Worm (Caenorhabditis elegans) whole organism, L4 larva: ENCODE data around the gene tmem-138.

Experiments
- F26F4.8 ChIP-seq: fragments of 200-800 bp; sonication (Bioruptor generic); conservative IDR thresholded peaks from 2 replicates; pipeline ENCODE4 v1.3.6; 2022; ENCODE audit warnings: missing genetic modification characterization, missing compliant biosample characterization
- F37D6.2 ChIP-seq: sonication (generic microtip); optimal IDR thresholded peaks from 2 replicates; lab custom pipeline; 2016; ENCODE audit warnings: mild to moderate bottlenecking, missing genetic modification characterization, missing compliant biosample characterization
- R02D3.7 ChIP-seq: fragments of 150-350 bp; sonication (generic microtip); optimal IDR thresholded peaks from 3 replicates; lab custom pipeline; 2014; ENCODE audit warnings: missing biosample characterization, missing genetic modification characterization
- Y5F2A.4 ChIP-seq: fragments of 200-800 bp; sonication (Bioruptor generic); optimal IDR thresholded peaks from 2 replicates; lab custom pipeline; 2018; ENCODE audit warnings: mild to moderate bottlenecking, missing genetic modification characterization, missing compliant biosample characterization
- ZK546.5 ChIP-seq, 2 experiments: sonication (generic microtip); optimal IDR thresholded peaks; 2 replicates each; lab custom pipeline; 2017; ENCODE audit warnings: missing biosample characterization in 2 of 2, missing genetic modification characterization in 2 of 2
- aha-1 ChIP-seq: fragments of 150-350 bp; peaks from one replicate; lab custom pipeline; 2014; ENCODE audit warnings: missing biosample characterization, missing genetic modification characterization
- attf-4 ChIP-seq: sonication (generic microtip); optimal IDR thresholded peaks from 3 replicates; lab custom pipeline; 2017; ENCODE audit warnings: missing biosample characterization, missing genetic modification characterization
- ceh-32 ChIP-seq: sonication (generic microtip); optimal IDR thresholded peaks from 2 replicates; lab custom pipeline; 2016; ENCODE audit warnings: mild to moderate bottlenecking, missing genetic modification characterization, missing compliant biosample characterization; ENCODE audit not compliant: poor library complexity
- ceh-62 ChIP-seq: sonication (generic microtip); optimal IDR thresholded peaks from 2 replicates; lab custom pipeline; 2017; ENCODE audit warnings: missing biosample characterization, missing genetic modification characterization
- daf-16 ChIP-seq, 3 experiments: sonication (generic microtip); optimal IDR thresholded peaks; 2 replicates each; lab custom pipeline; 2016 to 2017; ENCODE audit warnings: missing genetic modification characterization in 3 of 3, missing genetic modification reagents in 3 of 3, mild to moderate bottlenecking in 2 of 3, missing compliant biosample characterization in 2 of 3, missing biosample characterization in 1 of 3, moderate library complexity in 1 of 3
- dmd-6 ChIP-seq: fragments of 200-800 bp; sonication (Bioruptor generic); IDR thresholded peaks from 2 replicates; pipeline ENCODE4 v1.3.6; 2022; ENCODE audit warnings: missing genetic modification reagents, missing genetic modification characterization, missing compliant biosample characterization
- duxl-1 ChIP-seq: sonication (generic microtip); optimal IDR thresholded peaks from 2 replicates; lab custom pipeline; 2016; ENCODE audit warnings: mild to moderate bottlenecking, missing genetic modification characterization, moderate library complexity, missing compliant biosample characterization; ENCODE audit not compliant: poor library complexity
- dve-1 ChIP-seq: sonication (generic microtip); optimal IDR thresholded peaks from 2 replicates; lab custom pipeline; 2017; ENCODE audit warnings: antibody characterized with exemption, mild to moderate bottlenecking, missing genetic modification characterization, missing compliant biosample characterization; ENCODE audit not compliant: insufficient read depth
- egl-27 ChIP-seq: sonication (generic microtip); optimal IDR thresholded peaks from 3 replicates; lab custom pipeline; 2017; ENCODE audit warnings: missing biosample characterization, missing genetic modification reagents, missing genetic modification characterization
- egl-43 ChIP-seq: fragments of 200-800 bp; sonication (Bioruptor generic); IDR thresholded peaks from 2 replicates; pipeline ENCODE4 v1.3.6; 2022; ENCODE audit warnings: missing genetic modification reagents, missing genetic modification characterization, missing compliant biosample characterization
- fkh-10 ChIP-seq: fragments of 150-350 bp; optimal IDR thresholded peaks from 2 replicates; lab custom pipeline; 2014; ENCODE audit warnings: missing biosample characterization, missing genetic modification reagents, missing genetic modification characterization
- hlh-11 ChIP-seq: fragments of 200-800 bp; sonication (Bioruptor generic); optimal IDR thresholded peaks from 2 replicates; lab custom pipeline; 2018; ENCODE audit warnings: mild to moderate bottlenecking, missing genetic modification characterization, missing compliant biosample characterization
- hlh-30 ChIP-seq: sonication (generic microtip); optimal IDR thresholded peaks from 2 replicates; lab custom pipeline; 2017; ENCODE audit warnings: antibody characterized with exemption, mild to moderate bottlenecking, missing genetic modification characterization, missing compliant biosample characterization; ENCODE audit not compliant: insufficient read depth
- hmg-1.1 ChIP-seq: fragments of 200-800 bp; sonication (Bioruptor generic); IDR thresholded peaks from 2 replicates; pipeline ENCODE4 v1.3.6; 2022; ENCODE audit warnings: missing genetic modification reagents, missing genetic modification characterization, missing compliant biosample characterization
- lin-39 ChIP-seq: fragments of 150-350 bp; optimal IDR thresholded peaks from 2 replicates; lab custom pipeline; 2014; ENCODE audit warnings: missing biosample characterization, missing genetic modification reagents, missing genetic modification characterization
- lir-3 ChIP-seq: sonication (generic microtip); optimal IDR thresholded peaks from 2 replicates; lab custom pipeline; 2016; ENCODE audit warnings: mild to moderate bottlenecking, missing genetic modification characterization, missing compliant biosample characterization
- lsy-2 ChIP-seq, 2 experiments: fragments of 150-350 bp in 1 of 2; sonication (generic microtip) in 1 of 2; optimal IDR thresholded peaks; 2 replicates each; lab custom pipeline; 2014 to 2017; ENCODE audit warnings: missing biosample characterization in 2 of 2, missing genetic modification characterization in 2 of 2
- mep-1 ChIP-seq: fragments of 150-350 bp; sonication (generic microtip); optimal IDR thresholded peaks from 3 replicates; lab custom pipeline; 2014; ENCODE audit warnings: missing biosample characterization, missing genetic modification characterization
- mes-2 ChIP-seq: sonication (generic microtip); optimal IDR thresholded peaks from 2 replicates; lab custom pipeline; 2016; ENCODE audit warnings: missing genotype, mild to moderate bottlenecking, missing genetic modification characterization, missing compliant biosample characterization; ENCODE audit not compliant: poor library complexity, severe bottlenecking
- mxl-3 ChIP-seq: fragments of 200-800 bp; sonication (Bioruptor generic); optimal IDR thresholded peaks from 2 replicates; lab custom pipeline; 2018; ENCODE audit warnings: mild to moderate bottlenecking, missing genetic modification characterization, missing compliant biosample characterization
- nhr-10 ChIP-seq: fragments of 150-350 bp; optimal IDR thresholded peaks from 2 replicates; lab custom pipeline; 2014; ENCODE audit warnings: missing biosample characterization, missing genetic modification characterization
- nhr-102 ChIP-seq: sonication (generic microtip); optimal IDR thresholded peaks from 2 replicates; lab custom pipeline; 2016; ENCODE audit warnings: mild to moderate bottlenecking, missing genetic modification characterization, moderate library complexity, missing compliant biosample characterization
- nhr-111 ChIP-seq: fragments of 200-800 bp; sonication (Bioruptor generic); optimal IDR thresholded peaks from 2 replicates; lab custom pipeline; 2018; ENCODE audit warnings: mild to moderate bottlenecking, missing genetic modification characterization, missing compliant biosample characterization
- nhr-28 ChIP-seq: fragments of 150-350 bp; optimal IDR thresholded peaks from 2 replicates; lab custom pipeline; 2014; ENCODE audit warnings: missing biosample characterization, missing genetic modification characterization
- nhr-42 ChIP-seq: fragments of 200-800 bp; sonication (Bioruptor generic); IDR thresholded peaks from 2 replicates; pipeline ENCODE4 v1.3.6; 2022; ENCODE audit warnings: missing genetic modification characterization, missing compliant biosample characterization
- nhr-76 ChIP-seq: fragments of 150-350 bp; optimal IDR thresholded peaks from 2 replicates; lab custom pipeline; 2014; ENCODE audit warnings: missing biosample characterization, missing genetic modification characterization
- nhr-77 ChIP-seq: fragments of 150-350 bp; optimal IDR thresholded peaks from 2 replicates; lab custom pipeline; 2014; ENCODE audit warnings: missing biosample characterization, missing genetic modification characterization
- pha-4 ChIP-seq, 2 experiments: fragments of 150-350 bp in 1 of 2; fragments of 200-800 bp in 1 of 2; sonication (Bioruptor generic) in 1 of 2; IDR thresholded peaks in 1 of 2; optimal IDR thresholded peaks in 1 of 2; 2 replicates each; pipeline versions ENCODE4 v1.3.6 to Lab custom; 2014 to 2022; ENCODE audit warnings: missing genetic modification characterization in 2 of 2, missing genetic modification reagents in 2 of 2, missing biosample characterization in 1 of 2, missing compliant biosample characterization in 1 of 2
- php-3 ChIP-seq: fragments of 200-800 bp; sonication (Bioruptor generic); IDR thresholded peaks from 2 replicates; pipeline ENCODE4 v1.3.6; 2022; ENCODE audit warnings: missing genetic modification reagents, missing genetic modification characterization, missing compliant biosample characterization
- pqm-1 ChIP-seq: sonication (generic microtip); optimal IDR thresholded peaks from 2 replicates; lab custom pipeline; 2017; ENCODE audit warnings: missing biosample characterization, missing genetic modification characterization
- sdz-12 ChIP-seq: fragments of 200-800 bp; sonication (Bioruptor generic); optimal IDR thresholded peaks from 2 replicates; lab custom pipeline; 2018; ENCODE audit warnings: mild to moderate bottlenecking, missing genetic modification characterization, missing compliant biosample characterization
- set-16 ChIP-seq: fragments of 200-800 bp; sonication (Bioruptor generic); IDR thresholded peaks from 2 replicates; pipeline ENCODE4 v1.3.6; 2022; ENCODE audit warnings: missing genetic modification reagents, missing genetic modification characterization, missing compliant biosample characterization
- spr-1 ChIP-seq: sonication (generic microtip); optimal IDR thresholded peaks from 2 replicates; lab custom pipeline; 2016; ENCODE audit warnings: mild to moderate bottlenecking, missing genetic modification characterization, missing compliant biosample characterization
- tag-97 ChIP-seq: fragments of 200-800 bp; sonication (Bioruptor generic); IDR thresholded peaks from 2 replicates; pipeline ENCODE4 v1.3.6; 2022; ENCODE audit warnings: missing genetic modification characterization, missing compliant biosample characterization
- unc-62 ChIP-seq, 3 experiments: fragments of 150-350 bp in 1 of 3; sonication (generic microtip); optimal IDR thresholded peaks in 2 of 3; peaks in 1 of 3; 1 replicate in 1 of 3; 2 replicates in 2 of 3; lab custom pipeline; 2014 to 2017; ENCODE audit warnings: missing biosample characterization in 3 of 3, missing genetic modification characterization in 3 of 3, missing genetic modification reagents in 3 of 3, missing genotype in 1 of 3
- zfp-2 ChIP-seq: sonication (generic microtip); optimal IDR thresholded peaks from 2 replicates; lab custom pipeline; 2016; ENCODE audit warnings: mild to moderate bottlenecking, missing genetic modification characterization, missing compliant biosample characterization
- zfp-3 ChIP-seq: fragments of 200-800 bp; sonication (Bioruptor generic); conservative IDR thresholded peaks from 2 replicates; pipeline ENCODE4 v1.3.6; 2022; ENCODE audit warnings: missing genetic modification reagents, missing genetic modification characterization, missing compliant biosample characterization
- zip-11 ChIP-seq: fragments of 200-800 bp; sonication (Bioruptor generic); IDR thresholded peaks from 2 replicates; pipeline ENCODE4 v1.3.6; 2022; ENCODE audit warnings: missing genetic modification characterization, missing compliant biosample characterization
- ztf-11 ChIP-seq: fragments of 150-350 bp; optimal IDR thresholded peaks from 2 replicates; lab custom pipeline; 2014; ENCODE audit warnings: missing biosample characterization, missing genetic modification characterization
- ztf-7 ChIP-seq: fragments of 150-350 bp; optimal IDR thresholded peaks from 2 replicates; lab custom pipeline; 2014; ENCODE audit warnings: missing biosample characterization, missing genetic modification characterization

Gene tmem-138

ce11 chrII:8126132-8126531 lies 31.0 kb upstream of the tmem-138 start (continued):
- TF ChIP-seq ceh-32 (no peak), nhr-42 (GFP tag; lab: Robert Waterston, UW) (no peak), tag-97 (no peak), lin-39 (tag; lab: Kevin White, UChicago) (no peak), pqm-1 (tag; lab: Kevin White, UChicago) (no peak), ztf-7 (tag; lab: Kevin White, UChicago) (no peak), ZK546.5 (tag; optimal IDR thresholded peaks at IDR 0.05; lab: Kevin White, UChicago) (no peak), sdz-12 (GFP tag; lab: Kevin White, UChicago) (no peak), mes-2 (tag; lab: Kevin White, UChicago) (peak; percentile 60), hmg-1.1 (peak; percentile 76)

- TF ChIP-seq aha-1 (peak; percentile 82), F37D6.2 (tag; lab: Kevin White, UChicago) (no peak), daf-16 (GFP tag; optimal IDR thresholded peaks at IDR 0.05; lab: Kevin White, UChicago) (no peak), daf-16 (tag; optimal IDR thresholded peaks at IDR 0.05; lab: Kevin White, UChicago) (peak; percentile 5), fkh-10 (GFP tag; lab: Kevin White, UChicago) (no peak), nhr-77 (tag; lab: Kevin White, UChicago) (no peak)
These were observed 30.5 kb upstream of the tmem-138 start for ce11 chrII:8126617-8127016.

ce11 chrII:8127290-8127689 lies 29.8 kb upstream of the tmem-138 start:
- TF ChIP-seq mes-2 (tag; lab: Kevin White, UChicago) (peak; percentile 54), duxl-1 (tag; lab: Kevin White, UChicago) (peak; percentile 22), nhr-28 (tag; lab: Kevin White, UChicago) (peak; percentile 96), spr-1 (tag; lab: Kevin White, UChicago) (no peak), hlh-11 (peak; percentile 77), egl-27 (no peak), mep-1 (tag; lab: Kevin White, UChicago) (peak; percentile 29), nhr-102 (tag; lab: Kevin White, UChicago) (peak; percentile 5), pqm-1 (tag; lab: Kevin White, UChicago) (peak; percentile 97), zfp-3 (GFP tag; lab: Robert Waterston, UW) (no peak), nhr-10 (peak; percentile 4), dmd-6 (GFP tag; lab: Robert Waterston, UW) (peak; percentile 72), php-3 (GFP tag; lab: Robert Waterston, UW) (peak; percentile 23; the same call in 1 of the 2 replicates), mxl-3 (GFP tag; lab: Kevin White, UChicago) (peak; percentile 73), nhr-77 (tag; lab: Kevin White, UChicago) (peak; percentile 57), egl-43 (GFP tag; lab: Robert Waterston, UW) (no peak), hlh-30 (tag; lab: Kevin White, UChicago) (peak; percentile 3), R02D3.7 (tag; lab: Kevin White, UChicago) (no peak), dve-1 (tag; lab: Kevin White, UChicago) (peak; percentile 50), daf-16 (GFP tag; optimal IDR thresholded peaks at IDR 0.05; lab: Kevin White, UChicago) (no peak), daf-16 (tag; optimal IDR thresholded peaks at IDR 0.05; lab: Kevin White, UChicago) (peak; percentile 84), zip-11 (GFP tag; lab: Robert Waterston, UW) (no peak), set-16 (GFP tag; lab: Robert Waterston, UW) (no peak), nhr-76 (no peak), lsy-2 (tag; optimal IDR thresholded peaks at IDR 0.05; lab: Kevin White, UChicago) (peak in 1 of 2 experiments; percentile 30)

- TF ChIP-seq Y5F2A.4 (GFP tag; lab: Kevin White, UChicago), result no peak
- no peak for TF ChIP-seq set-16 (GFP tag; lab: Robert Waterston, UW)
- no peak for TF ChIP-seq ztf-11
- no peak for TF ChIP-seq attf-4 (tag; lab: Kevin White, UChicago)
- TF ChIP-seq pha-4 (GFP tag; IDR thresholded peaks at IDR 0.05; lab: Robert Waterston, UW), result no peak
- no peak for TF ChIP-seq pha-4 (tag; optimal IDR thresholded peaks at IDR 0.05; lab: Kevin White, UChicago)
- TF ChIP-seq zfp-2, result no peak
- TF ChIP-seq unc-62 (GFP tag; optimal IDR thresholded peaks at IDR 0.05 in 1 of 2; lab: Kevin White, UChicago), result no peak
- no peak for TF ChIP-seq unc-62 (tag; optimal IDR thresholded peaks at IDR 0.05; lab: Kevin White, UChicago)
- TF ChIP-seq F26F4.8 (GFP tag; lab: Robert Waterston, UW), result no peak
- no peak for TF ChIP-seq ceh-62
- TF ChIP-seq lir-3 (tag; lab: Kevin White, UChicago), result no peak
- TF ChIP-seq nhr-111 (GFP tag; lab: Kevin White, UChicago), result no peak
- TF ChIP-seq, all 104 proteins: peak for 0
These were observed 29.3 kb upstream of the tmem-138 start for ce11 chrII:8127794-8128193.
